Worm (Caenorhabditis elegans): ENCODE measurements around the gene W04B5.8.
"Not testable (repeated sequence)": the region's sequence is repeated elsewhere in the genome, so short reads cannot be mapped to it uniquely, and the experiment has no call there.

Gene W04B5.8

ce11 chrIII:2454757-2455306 is 28.7 kb downstream of the W04B5.8 start, which contains the start of gene nhr-121 (continued):
- TF ChIP-seq spr-3 (GFP tag; optimal IDR thresholded peaks at IDR 0.05) (no peak), gei-8 (GFP tag; optimal IDR thresholded peaks at IDR 0.05) (no peak), nhr-111 (GFP tag; optimal IDR thresholded peaks at IDR 0.05) (no peak), dmd-6 (GFP tag; IDR thresholded peaks at IDR 0.05) (peak; percentile 70), nhr-77 (tag; optimal IDR thresholded peaks at IDR 0.05) (peak; percentile 57), D1046.2 (GFP tag; IDR thresholded peaks at IDR 0.05) (no peak), T20F7.1 (GFP tag; optimal IDR thresholded peaks at IDR 0.05) (peak; percentile 20), Y5F2A.4 (GFP tag; optimal IDR thresholded peaks at IDR 0.05) (no peak), pha-4 (GFP tag; IDR thresholded peaks at IDR 0.05) (no peak), pha-4 (tag; optimal IDR thresholded peaks at IDR 0.05) (no peak), skn-1 (tag; optimal IDR thresholded peaks at IDR 0.05) (no peak), daf-16 (GFP tag; optimal IDR thresholded peaks at IDR 0.05) (no peak), daf-16 (tag; optimal IDR thresholded peaks at IDR 0.05) (peak; percentile 60), zag-1 (tag; optimal IDR thresholded peaks at IDR 0.05) (no peak), cey-2 (tag; optimal IDR thresholded peaks at IDR 0.05; ENCODE audit: borderline replicate concordance, insufficient read depth) (no peak), lsy-2 (tag; optimal IDR thresholded peaks at IDR 0.05) (no peak), pqm-1 (tag; optimal IDR thresholded peaks at IDR 0.05) (peak; percentile 10), php-3 (GFP tag; IDR thresholded peaks at IDR 0.05) (no peak), mdl-1 (tag; optimal IDR thresholded peaks at IDR 0.05) (peak in 1 of 2 experiments; percentile 62), tra-1 (GFP tag; IDR thresholded peaks at IDR 0.05) (no peak), aha-1 (tag) (peak; percentile 92)

- TF ChIP-seq pqm-1 (tag; optimal IDR thresholded peaks at IDR 0.05) (peak; percentile 10), dmd-6 (GFP tag; IDR thresholded peaks at IDR 0.05) (0 out of 2 replicates have a peak, but pooled peaks have one; percentile 10)
Observed at ce11 chrIII:2458742-2459141, 32.6 kb downstream of the W04B5.8 start, which contains the start of gene E02H9.3. Gene E02H9.3 (plus strand): TSS chrIII:2459042.

ce11 chrIII:2460403-2460802 is 34.3 kb downstream of the W04B5.8 start:
- TF ChIP-seq snpc-1.2 (GFP tag; IDR thresholded peaks at IDR 0.05) (0 out of 2 replicates have a peak, but pooled peaks have one; percentile 31), dmd-8 (GFP tag; IDR thresholded peaks at IDR 0.05) (peak; percentile 77), pha-4 (GFP tag; IDR thresholded peaks at IDR 0.05) (0 out of 2 replicates have a peak, but pooled peaks have one; percentile 36), egl-43 (GFP tag; IDR thresholded peaks at IDR 0.05) (0 out of 2 replicates have a peak, but pooled peaks have one; percentile 57), saeg-2 (GFP tag; IDR thresholded peaks at IDR 0.05) (0 out of 2 replicates have a peak, but pooled peaks have one; percentile 20), lin-38 (GFP tag; IDR thresholded peaks at IDR 0.05) (peak; percentile 64), lim-7 (GFP tag; IDR thresholded peaks at IDR 0.05) (0 out of 2 replicates have a peak, but pooled peaks have one; percentile 18)
- TF ChIP-seq pha-4 (tag; optimal IDR thresholded peaks at IDR 0.05) = not testable (repeated sequence)

ce11 chrIII:2468202-2468601 is 42.1 kb downstream of the W04B5.8 start, which contains the start of the genes E02H9.9 and E02H9.1:
Gene E02H9.9 (minus strand): TSS chrIII:2468302.
Gene E02H9.1 (plus strand): TSS chrIII:2468486.
- TF ChIP-seq hif-1 (tag; optimal IDR thresholded peaks at IDR 0.05) (no peak), lim-7 (GFP tag; IDR thresholded peaks at IDR 0.05) (no peak), unc-130 (GFP tag; optimal IDR thresholded peaks at IDR 0.05) (no peak), madf-9 (GFP tag; conservative IDR thresholded peaks at IDR 0.05) (no peak), nhr-48 (tag; optimal IDR thresholded peaks at IDR 0.05) (no peak), zag-1 (tag; optimal IDR thresholded peaks at IDR 0.05) (no peak), snpc-1.2 (GFP tag; IDR thresholded peaks at IDR 0.05) (no peak), jun-1 (tag; optimal IDR thresholded peaks at IDR 0.05) (no peak), spr-3 (GFP tag; optimal IDR thresholded peaks at IDR 0.05) (no peak), set-16 (GFP tag; IDR thresholded peaks at IDR 0.05) (no peak), php-3 (GFP tag; IDR thresholded peaks at IDR 0.05) (no peak), F44E2.7 (GFP tag; IDR thresholded peaks at IDR 0.05) (no peak), F49E8.2 (tag; optimal IDR thresholded peaks at IDR 0.05; ENCODE audit: borderline replicate concordance) (no peak), dmd-8 (GFP tag; IDR thresholded peaks at IDR 0.05) (no peak), mxl-2 (GFP tag; conservative IDR thresholded peaks at IDR 0.05) (no peak)
